Worm (Caenorhabditis elegans) whole organism, midembryonic: ENCODE results near the gene glb-32.

Experiments used
- T22C8.4 ChIP-seq: fragments of 200-800 bp; sonication (Bioruptor generic); IDR thresholded peaks from 2 replicates; pipeline ENCODE4 v1.3.6; 2022; ENCODE audit warnings: missing genetic modification characterization, missing compliant biosample characterization
- cog-1 ChIP-seq: sonication (generic microtip); optimal IDR thresholded peaks from 2 replicates; lab custom pipeline; 2016; ENCODE audit warnings: missing genetic modification characterization, missing compliant biosample characterization
- flt-1 ChIP-seq: fragments of 200-800 bp; sonication (Bioruptor generic); IDR thresholded peaks from 2 replicates; pipeline ENCODE4 v1.3.6; 2022; ENCODE audit warnings: missing genetic modification characterization, missing compliant biosample characterization
- klf-2 ChIP-seq: fragments of 200-800 bp; sonication (Bioruptor generic); conservative IDR thresholded peaks from 2 replicates; pipeline ENCODE4 v1.3.6; 2022; ENCODE audit warnings: missing genetic modification reagents, missing genetic modification characterization, missing compliant biosample characterization
- med-1 ChIP-seq: sonication (generic microtip); optimal IDR thresholded peaks from 2 replicates; lab custom pipeline; 2017; ENCODE audit warnings: missing genetic modification characterization, mild to moderate bottlenecking, missing compliant biosample characterization, antibody characterized with exemption, missing genetic modification reagents; ENCODE audit not compliant: insufficient read depth
- ref-1 ChIP-seq: fragments of 200-800 bp; sonication (Bioruptor generic); conservative IDR thresholded peaks from 2 replicates; pipeline ENCODE4 v1.3.6; 2022; ENCODE audit warnings: missing genetic modification reagents, missing genetic modification characterization, missing compliant biosample characterization
- tab-1 ChIP-seq: fragments of 200-800 bp; sonication (Bioruptor generic); IDR thresholded peaks from 2 replicates; pipeline ENCODE4 v1.3.6; 2022; ENCODE audit warnings: missing genetic modification characterization, missing compliant biosample characterization
- ztf-23 ChIP-seq: fragments of 200-800 bp; sonication (Bioruptor generic); IDR thresholded peaks from 2 replicates; pipeline ENCODE4 v1.3.6; 2022; ENCODE audit warnings: missing genetic modification reagents, missing genetic modification characterization, missing compliant biosample characterization
- ztf-29 ChIP-seq: fragments of 200-800 bp; sonication (Bioruptor generic); IDR thresholded peaks from 2 replicates; pipeline ENCODE4 v1.3.6; 2022; ENCODE audit warnings: missing genetic modification reagents, missing genetic modification characterization, missing compliant biosample characterization

The glb-32 gene

DNA sequence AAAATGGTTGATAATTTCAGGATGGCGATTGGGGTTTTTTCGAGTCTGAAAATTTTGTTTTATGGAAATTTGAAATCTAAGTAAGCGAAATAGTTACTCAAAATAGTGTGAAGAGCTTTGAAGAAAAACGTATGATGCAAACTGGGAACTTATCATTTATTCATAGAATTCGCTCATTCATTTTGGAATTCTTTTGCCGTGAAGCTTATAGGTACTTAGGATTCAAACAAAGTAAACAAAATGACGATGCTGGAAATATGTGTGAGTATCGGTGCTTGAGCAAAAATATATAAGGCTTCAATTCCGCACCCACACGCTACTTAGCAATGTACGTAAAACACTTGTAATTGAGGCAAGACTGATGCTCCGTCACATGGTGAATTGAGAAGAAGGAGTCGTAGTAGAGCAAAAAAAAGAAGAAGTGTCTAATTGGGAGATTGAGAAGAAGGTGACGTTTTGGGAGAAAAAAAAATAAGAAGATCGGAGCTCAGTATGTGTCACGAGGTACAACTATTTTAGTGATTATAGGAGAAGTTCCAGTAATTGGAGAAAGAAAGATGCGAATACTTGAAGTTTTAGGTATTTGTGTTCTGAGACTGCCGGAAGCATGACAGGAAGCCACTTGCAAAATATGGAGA lies at the start of gene glb-32:
TSS of gene glb-32 (minus strand) at position 51 of the 638 bp plus-strand sequence.
- TF ChIP-seq tab-1 (GFP tag; lab: Robert Waterston, UW) (no peak), klf-2 (no peak), ztf-23 (GFP tag; lab: Robert Waterston, UW) (no peak), T22C8.4 (GFP tag; lab: Robert Waterston, UW) (no peak)

DNA sequence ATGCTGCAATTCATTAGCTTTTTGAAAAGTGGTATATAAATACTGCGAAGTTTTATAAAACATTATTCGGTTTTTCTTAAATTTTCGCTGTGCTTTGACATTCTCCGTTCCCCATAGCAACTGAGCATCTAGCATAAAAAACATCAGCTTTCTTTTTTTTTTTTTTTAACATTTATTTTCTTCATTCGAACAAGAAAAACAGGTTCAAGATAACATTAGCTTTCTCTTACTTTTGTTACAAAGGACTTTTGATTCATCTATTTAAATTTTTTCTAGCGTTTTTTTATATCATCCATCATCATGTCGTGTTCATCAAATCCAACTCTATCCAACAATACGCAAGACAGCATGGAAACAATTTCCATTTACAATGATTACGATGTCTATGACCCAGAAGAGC lies 48.6 kb upstream of the glb-32 start, which contains the start of gene F14F9.3:
TSS of gene F14F9.3 (plus strand) at position 301 of the 400 bp plus-strand sequence.
- TF ChIP-seq ztf-29 (GFP tag; lab: Robert Waterston, UW): no peak
- TF ChIP-seq cog-1: no peak
- TF ChIP-seq flt-1: no peak
- no peak for TF ChIP-seq med-1
- no peak for TF ChIP-seq ztf-23 (GFP tag; lab: Robert Waterston, UW)
- no peak for TF ChIP-seq klf-2
- no peak for TF ChIP-seq ref-1 (GFP tag; lab: Robert Waterston, UW)
- no peak for TF ChIP-seq T22C8.4 (GFP tag; lab: Robert Waterston, UW)
- no peak for TF ChIP-seq tab-1 (GFP tag; lab: Robert Waterston, UW)

DNA sequence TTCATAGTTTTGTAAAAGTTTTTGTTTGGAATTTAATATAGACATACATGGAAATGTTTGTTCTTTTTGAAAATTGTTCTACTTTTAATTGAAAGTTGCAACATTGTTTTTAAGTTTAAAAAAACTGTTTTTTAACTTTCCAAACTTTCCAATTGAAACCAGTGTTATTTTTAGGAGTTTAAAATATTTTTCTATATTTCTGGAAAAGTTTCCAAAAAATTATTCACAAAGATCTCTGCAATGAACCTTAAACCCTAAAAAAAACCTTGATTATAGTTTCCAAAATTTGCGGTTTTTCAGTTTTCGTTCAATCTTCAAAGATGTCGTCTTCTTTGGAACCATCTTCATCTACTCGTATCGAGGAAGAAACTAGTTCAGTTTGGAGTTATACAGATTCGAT lies 43.1 kb upstream of the glb-32 start, which contains the start of gene F14F9.4:
TSS of gene F14F9.4 (plus strand) at position 301 of the 400 bp plus-strand sequence.
- no peak for TF ChIP-seq tab-1 (GFP tag; lab: Robert Waterston, UW)
- TF ChIP-seq flt-1: no peak
- no peak for TF ChIP-seq ztf-29 (GFP tag; lab: Robert Waterston, UW)
- no peak for TF ChIP-seq cog-1
- TF ChIP-seq ref-1 (GFP tag; lab: Robert Waterston, UW): no peak
- no peak for TF ChIP-seq med-1
- TF ChIP-seq klf-2: no peak
- no peak for TF ChIP-seq ztf-23 (GFP tag; lab: Robert Waterston, UW)
- TF ChIP-seq T22C8.4 (GFP tag; lab: Robert Waterston, UW): no peak

DNA sequence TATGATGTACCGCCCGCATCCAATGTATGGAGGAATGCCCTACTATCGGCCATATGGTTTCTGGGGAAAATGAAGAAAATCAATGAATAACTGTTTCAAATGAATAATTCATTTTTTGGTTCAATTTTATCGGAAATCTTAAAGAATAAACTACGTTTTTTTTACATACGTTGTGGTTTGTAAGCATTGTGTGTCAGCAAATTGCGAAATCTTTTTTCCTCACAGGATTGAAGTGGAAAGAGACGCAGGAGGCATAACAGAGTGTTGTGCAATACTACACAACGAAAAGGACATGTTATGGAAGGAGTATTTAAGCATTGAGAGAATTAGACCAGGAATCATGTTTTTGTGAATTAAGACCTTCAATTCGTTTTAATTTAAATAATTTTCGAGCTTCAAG lies 42.0 kb upstream of the glb-32 start:
- TF ChIP-seq tab-1 (GFP tag; lab: Robert Waterston, UW) (no peak), cog-1 (no peak), flt-1 (no peak)

DNA sequence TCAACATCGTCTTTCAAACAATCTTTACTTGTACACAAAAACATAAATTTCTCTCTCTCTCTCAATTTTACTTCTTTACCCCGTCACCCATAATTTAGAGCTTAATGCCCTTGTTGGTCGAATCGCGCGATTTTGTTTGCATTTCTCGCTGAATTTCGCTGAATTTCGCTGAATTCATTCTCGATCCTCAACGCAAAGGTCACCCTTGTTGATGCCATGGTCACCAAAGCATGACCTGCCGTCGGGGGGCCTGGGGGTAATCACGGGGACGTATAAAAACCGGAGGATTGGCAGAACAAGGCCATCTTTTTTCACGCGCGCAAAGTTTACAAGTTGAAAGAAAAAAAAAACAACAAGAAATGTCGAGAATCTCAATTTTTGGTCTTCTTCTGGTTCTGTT lies 40.7 kb upstream of the glb-32 start, which contains the start of gene F14F9.8:
TSS of gene F14F9.8 (plus strand) at position 301 of the 400 bp plus-strand sequence.
- TF ChIP-seq flt-1: no peak
- no peak for TF ChIP-seq ref-1 (GFP tag; lab: Robert Waterston, UW)
- no peak for TF ChIP-seq med-1
- no peak for TF ChIP-seq ztf-23 (GFP tag; lab: Robert Waterston, UW)
- no peak for TF ChIP-seq tab-1 (GFP tag; lab: Robert Waterston, UW)
- TF ChIP-seq cog-1: no peak
- no peak for TF ChIP-seq klf-2
- no peak for TF ChIP-seq T22C8.4 (GFP tag; lab: Robert Waterston, UW)

DNA sequence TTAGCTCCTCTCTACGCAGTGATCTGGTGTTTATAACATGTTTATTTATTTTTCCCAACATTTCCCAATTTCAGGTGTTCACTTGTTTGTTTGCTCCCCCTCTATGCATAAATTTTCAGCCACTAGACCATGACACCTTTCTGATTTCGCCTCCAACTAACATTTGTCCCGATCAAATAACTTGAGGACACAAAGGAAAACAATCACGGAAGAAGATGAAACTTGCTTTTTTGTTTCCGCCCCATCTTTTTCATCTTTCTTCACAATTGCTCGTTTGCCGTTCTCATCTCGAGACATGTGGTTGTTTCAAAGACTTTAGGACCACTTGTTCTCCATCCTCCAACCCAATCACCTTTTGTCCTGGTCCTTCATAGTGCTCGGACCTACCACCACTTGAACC lies 37.4 kb upstream of the glb-32 start, which contains the start of gene F14F9.5:
TSS of gene F14F9.5 (plus strand) at position 301 of the 400 bp plus-strand sequence.
- TF ChIP-seq ztf-23 (GFP tag; lab: Robert Waterston, UW) (no peak), cog-1 (no peak), tab-1 (GFP tag; lab: Robert Waterston, UW) (no peak), T22C8.4 (GFP tag; lab: Robert Waterston, UW) (no peak), klf-2 (no peak), med-1 (no peak), ztf-29 (GFP tag; lab: Robert Waterston, UW) (no peak), ref-1 (GFP tag; lab: Robert Waterston, UW) (no peak)

DNA sequence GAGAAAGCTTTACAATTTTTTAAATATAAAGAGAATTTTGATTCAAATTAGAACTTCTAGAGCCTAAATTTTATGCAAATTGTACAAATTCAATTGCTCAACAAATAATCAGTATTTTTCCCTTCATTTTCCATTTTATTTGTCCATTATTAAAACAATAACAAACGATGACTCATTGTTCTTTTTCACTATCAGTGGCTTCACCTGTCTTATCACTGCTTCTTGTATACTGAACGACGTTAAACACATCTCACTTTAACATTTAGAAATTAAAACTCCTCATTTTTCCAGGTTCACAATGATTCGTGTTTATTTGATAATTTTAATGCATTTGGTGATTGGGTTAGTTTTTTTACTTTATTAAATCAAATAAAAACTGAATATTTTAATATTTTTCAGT lies 30.3 kb upstream of the glb-32 start, which contains the start of gene sid-1:
TSS of gene sid-1 (plus strand) at position 292 of the 400 bp plus-strand sequence.
- TF ChIP-seq cog-1: no peak
- TF ChIP-seq med-1: no peak
- no peak for TF ChIP-seq tab-1 (GFP tag; lab: Robert Waterston, UW)
- no peak for TF ChIP-seq T22C8.4 (GFP tag; lab: Robert Waterston, UW)
- TF ChIP-seq klf-2: no peak

DNA sequence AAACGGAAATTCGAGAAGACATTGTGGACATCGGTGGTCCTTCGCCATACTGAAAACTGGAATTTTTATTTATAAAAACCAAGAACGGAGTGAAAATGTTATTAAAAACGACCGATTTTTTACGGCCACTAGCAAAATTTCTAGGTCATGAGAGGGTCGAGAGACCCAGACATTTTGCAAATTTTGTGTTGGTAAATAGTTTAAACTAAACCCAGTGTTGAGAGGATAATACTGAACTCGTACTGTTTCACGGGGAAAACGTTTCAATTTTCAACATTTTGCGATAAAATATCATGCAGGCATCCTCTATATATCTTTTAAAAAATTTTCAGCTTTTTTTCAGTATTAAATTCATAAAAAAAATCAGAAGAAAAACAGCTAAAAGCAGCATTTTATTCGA lies 29.8 kb upstream of the glb-32 start, which contains the start of gene C04F5.9:
TSS of gene C04F5.9 (minus strand) at position 101 of the 400 bp plus-strand sequence.
- TF ChIP-seq T22C8.4 (GFP tag; lab: Robert Waterston, UW) (no peak), ztf-23 (GFP tag; lab: Robert Waterston, UW) (no peak), ztf-29 (GFP tag; lab: Robert Waterston, UW) (no peak), med-1 (no peak), ref-1 (GFP tag; lab: Robert Waterston, UW) (no peak), flt-1 (no peak), klf-2 (no peak), tab-1 (GFP tag; lab: Robert Waterston, UW) (no peak), cog-1 (no peak)

DNA sequence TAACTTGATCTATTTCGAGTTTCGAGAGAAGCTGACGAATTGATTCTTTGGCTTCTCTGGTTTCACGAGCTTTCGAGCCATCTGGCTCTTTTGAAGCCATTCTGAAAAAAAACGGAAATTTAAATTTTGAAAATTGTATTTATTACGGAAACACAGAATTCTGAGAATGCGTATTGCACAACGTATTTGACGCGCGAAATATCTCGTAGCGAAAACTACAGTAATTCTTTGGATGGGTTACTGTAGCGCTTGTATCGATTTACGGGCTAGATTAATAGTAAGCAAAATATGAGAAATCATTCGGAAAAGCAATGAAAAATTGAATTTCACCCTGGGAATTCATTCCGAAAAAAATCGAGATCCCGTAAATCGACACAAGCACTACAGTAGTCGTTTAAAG lies 24.3 kb upstream of the glb-32 start, which contains the start of gene C04F5.8:
TSS of gene C04F5.8 (minus strand) at position 101 of the 400 bp plus-strand sequence.
- no peak for TF ChIP-seq T22C8.4 (GFP tag; lab: Robert Waterston, UW)

DNA sequence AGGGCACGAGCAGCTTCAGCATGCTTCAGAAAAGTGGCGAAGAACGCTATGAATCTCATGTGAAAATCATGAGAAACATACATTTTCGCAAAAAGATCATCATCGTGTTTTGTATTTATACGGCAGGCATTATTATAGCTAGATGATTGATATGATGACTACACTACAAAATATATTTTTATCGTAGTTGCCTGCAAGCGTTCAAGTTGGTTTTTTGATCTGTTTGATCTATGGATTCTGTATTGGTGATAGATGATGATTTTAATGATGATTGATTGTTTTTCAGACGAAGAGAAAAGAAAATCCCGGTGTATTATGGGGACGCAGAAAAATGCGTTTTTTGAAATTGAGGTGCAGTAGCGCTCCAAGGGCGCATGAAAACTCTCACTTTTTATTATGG lies 21.3 kb upstream of the glb-32 start, which contains the start of gene ugt-63:
TSS of gene ugt-63 (minus strand) at position 89 of the 400 bp plus-strand sequence.
- TF ChIP-seq med-1 (no peak), tab-1 (GFP tag; lab: Robert Waterston, UW) (no peak), T22C8.4 (GFP tag; lab: Robert Waterston, UW) (no peak), ztf-23 (GFP tag; lab: Robert Waterston, UW) (no peak), ztf-29 (GFP tag; lab: Robert Waterston, UW) (no peak), cog-1 (no peak), ref-1 (GFP tag; lab: Robert Waterston, UW) (no peak), flt-1 (no peak), klf-2 (no peak)
